Worm (Caenorhabditis elegans): ENCODE measurements around the gene srw-9.

DNA sequence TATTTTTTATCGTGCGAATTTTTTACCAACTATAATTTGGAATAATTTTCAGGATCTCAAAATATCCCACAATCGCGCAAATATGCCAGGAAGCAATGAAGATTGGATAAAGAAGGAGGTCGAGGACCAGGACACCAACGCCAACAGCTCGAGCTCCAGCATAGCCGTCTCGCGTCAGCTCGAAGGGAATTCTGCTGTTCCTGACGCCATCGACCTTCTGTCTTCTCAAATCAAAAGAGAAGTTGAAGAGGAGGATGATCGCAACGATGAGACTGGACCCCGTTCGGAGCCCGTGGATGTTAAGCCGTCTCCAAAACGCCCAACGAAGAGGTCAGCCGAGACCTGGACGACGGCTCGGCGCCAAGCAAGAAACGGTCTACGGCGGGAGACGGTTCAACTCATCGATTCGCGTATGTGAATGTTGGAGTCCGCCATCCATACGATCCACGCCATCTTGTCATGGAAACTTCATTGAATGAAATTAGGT lies 11.1 kb upstream of the srw-9 start, which contains the start of gene Y111B2A.21:
- TF ChIP-seq snpc-4 (tag; optimal IDR thresholded peaks at IDR 0.05) (no peak), egl-43 (GFP tag; IDR thresholded peaks at IDR 0.05) (no peak), unc-39 (tag; optimal IDR thresholded peaks at IDR 0.05) (no peak), F44E2.7 (GFP tag; IDR thresholded peaks at IDR 0.05) (no peak), nhr-10 (tag; optimal IDR thresholded peaks at IDR 0.05) (no peak)
